Worm (Caenorhabditis elegans) whole organism, L3 larva: ENCODE data around the gene nhl-3.
A peak's percentile ranks its signal among the peaks of the same experiment; 100 is the strongest.

ENCODE experiments used
- ama-1 ChIP-seq: fragments of 150-350 bp; optimal IDR thresholded peaks from 2 replicates; lab custom pipeline; 2018
- egl-27 ChIP-seq: sonication (generic microtip); optimal IDR thresholded peaks from 4 replicates; lab custom pipeline; 2017; ENCODE audit warnings: missing biosample characterization, missing genetic modification reagents, missing genetic modification characterization
- egl-5 ChIP-seq: fragments of 150-350 bp; optimal IDR thresholded peaks from 2 replicates; lab custom pipeline; 2017; ENCODE audit warnings: missing biosample characterization, missing genetic modification reagents, missing genetic modification characterization, inconsistent platforms
- fkh-10 ChIP-seq: sonication (generic microtip); optimal IDR thresholded peaks from 2 replicates; lab custom pipeline; 2017; ENCODE audit warnings: missing biosample characterization, missing genetic modification reagents, missing genetic modification characterization
- jun-1 ChIP-seq: fragments of 150-350 bp; optimal IDR thresholded peaks from 2 replicates; lab custom pipeline; 2014; ENCODE audit warnings: missing biosample characterization, missing genetic modification reagents, missing genetic modification characterization
- mdl-1 ChIP-seq: fragments of 150-350 bp; optimal IDR thresholded peaks from 2 replicates; lab custom pipeline; 2014; ENCODE audit warnings: missing biosample characterization, missing genetic modification characterization
- pha-4 ChIP-seq: fragments of 150-350 bp; optimal IDR thresholded peaks from 2 replicates; lab custom pipeline; 2014; ENCODE audit warnings: missing biosample characterization, missing genetic modification reagents, missing genetic modification characterization
- sea-2 ChIP-seq: fragments of 150-350 bp; sonication (generic microtip); optimal IDR thresholded peaks from 4 replicates; lab custom pipeline; 2014; ENCODE audit warnings: missing biosample characterization, missing genetic modification reagents, missing genetic modification characterization
- unc-62 ChIP-seq: fragments of 150-350 bp; sonication (generic microtip); optimal IDR thresholded peaks from 4 replicates; lab custom pipeline; 2014; ENCODE audit warnings: missing biosample characterization, missing genetic modification reagents, missing genetic modification characterization
- zag-1 ChIP-seq: fragments of 150-350 bp; optimal IDR thresholded peaks from 2 replicates; lab custom pipeline; 2014; ENCODE audit warnings: missing biosample characterization, missing genetic modification characterization

DNA sequence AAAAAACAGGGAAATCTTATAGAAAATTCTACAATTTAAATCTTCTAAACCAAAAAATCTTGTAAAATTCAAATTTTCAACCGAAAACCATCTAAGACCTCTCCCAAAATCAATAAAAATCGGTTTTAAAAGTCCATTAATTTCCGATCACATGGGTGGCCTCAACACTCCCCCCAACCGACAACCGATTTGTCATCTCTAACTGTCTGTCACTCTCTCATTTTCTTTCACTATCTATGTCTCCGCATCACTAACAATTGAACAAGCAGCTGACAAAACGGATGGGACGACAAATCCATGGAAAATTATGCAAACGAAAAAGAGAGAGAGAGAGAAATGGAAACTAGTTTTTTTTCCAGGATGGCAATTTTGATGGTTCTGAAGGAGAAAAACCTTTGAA is 1.0 kb upstream of the nhl-3 start:
- TF ChIP-seq egl-27 (tag; lab: Kevin White, UChicago) (no peak), zag-1 (tag; lab: Kevin White, UChicago) (no peak), fkh-10 (no peak), egl-5 (tag; lab: Kevin White, UChicago) (peak; percentile 20), ama-1 (lab: Kevin White, UChicago) (no peak), mdl-1 (no peak), pha-4 (tag; lab: Kevin White, UChicago) (peak; percentile 34), unc-62 (GFP tag; lab: Kevin White, UChicago) (peak; percentile 14), sea-2 (no peak), jun-1 (tag; lab: Kevin White, UChicago) (no peak)
